Worm (Caenorhabditis elegans): ENCODE results near the gene Y113G7B.11.

DNA sequence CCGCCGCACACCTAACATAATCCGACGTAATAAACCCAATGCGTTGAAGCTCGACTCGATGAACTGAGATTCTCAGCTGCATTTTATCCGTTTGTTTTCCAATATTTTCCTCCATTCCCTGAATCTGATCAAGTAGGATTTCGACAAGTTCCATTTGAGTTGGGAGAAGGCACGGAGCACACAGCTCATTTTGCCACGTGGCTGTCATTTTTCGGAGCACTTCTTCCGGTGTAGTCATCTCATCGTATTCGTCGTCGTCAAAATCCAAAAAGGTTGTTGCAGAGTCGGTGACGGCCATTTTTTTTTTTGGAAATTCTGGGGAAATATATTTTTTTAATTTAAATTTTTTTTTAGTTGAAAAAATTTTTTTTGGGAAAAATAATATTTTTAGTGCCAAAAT, 22.3 kb upstream of the Y113G7B.11 start, which contains the start of gene sld-5:
- TF ChIP-seq atf-7 (tag; optimal IDR thresholded peaks at IDR 0.05) (no peak), him-1 (tag; optimal IDR thresholded peaks at IDR 0.05) (no peak), unc-62 (GFP tag; optimal IDR thresholded peaks at IDR 0.05) (no peak), madf-6 (GFP tag; IDR thresholded peaks at IDR 0.05) (no peak), lin-35 (GFP tag; optimal IDR thresholded peaks at IDR 0.05) (no peak), ceh-79 (tag; optimal IDR thresholded peaks at IDR 0.05) (no peak), attf-3 (GFP tag; conservative IDR thresholded peaks at IDR 0.05) (no peak), dpff-1 (tag; optimal IDR thresholded peaks at IDR 0.05) (no peak), mes-4 (tag; optimal IDR thresholded peaks at IDR 0.05) (no peak), Y67H2A.10 (GFP tag; conservative IDR thresholded peaks at IDR 0.05) (no peak)

All from whole organism, young adult.